Fruit fly (Drosophila melanogaster): ENCODE results near the gene CG4607.

DNA sequence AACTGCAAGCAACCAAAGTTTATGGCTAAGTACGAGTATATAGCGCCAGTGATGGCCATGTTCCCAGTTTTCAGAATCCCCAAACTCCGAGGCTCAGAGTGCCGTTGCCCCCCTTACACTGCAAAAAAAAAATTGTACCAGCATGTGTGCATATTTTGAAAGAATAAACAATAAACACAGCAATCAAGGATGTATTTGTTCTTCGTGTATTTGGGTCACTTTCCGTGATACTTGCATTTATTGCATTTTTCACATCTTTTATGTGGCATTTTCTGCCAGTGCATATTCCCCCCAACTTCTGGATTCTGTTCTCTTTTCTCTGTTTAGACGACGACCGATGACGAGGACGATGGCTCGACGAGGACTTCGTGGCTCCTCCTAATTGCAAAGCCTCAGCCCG is 51.0 kb downstream of the CG4607 start:
- TF ChIP-seq CG7101 (tag; optimal IDR thresholded peaks at IDR 0.05) (no peak), ovo (GFP tag; optimal IDR thresholded peaks at IDR 0.05) (no peak), cic (GFP tag; optimal IDR thresholded peaks at IDR 0.05) (no peak), CG1620 (GFP tag; optimal IDR thresholded peaks at IDR 0.05) (no peak), toe (GFP tag; optimal IDR thresholded peaks at IDR 0.05) (no peak), CG14711 (tag; optimal IDR thresholded peaks at IDR 0.05) (no peak), bab1 (GFP tag; optimal IDR thresholded peaks at IDR 0.05) (no peak), kay (GFP tag; ENCODE audit: borderline replicate concordance) (no peak), Crg-1 (GFP tag; optimal IDR thresholded peaks at IDR 0.05) (no peak), tj (GFP tag; optimal IDR thresholded peaks at IDR 0.05) (no peak), CG7045 (GFP tag; optimal IDR thresholded peaks at IDR 0.05) (no peak), CG11617 (GFP tag; optimal IDR thresholded peaks at IDR 0.05) (no peak)

Measured in whole organism, adult.